Worm (Caenorhabditis elegans): Measurements from ENCODE around the gene R08A2.2.

R08A2.2 gene

ce11 chrV:14680014-14680413, 35.5 kb downstream of the R08A2.2 start, which contains the start of gene C47E8.3 (continued):
- TF ChIP-seq lir-3 (tag; optimal IDR thresholded peaks at IDR 0.05; ENCODE audit: poor library complexity), result no peak

- TF ChIP-seq efl-1 (optimal IDR thresholded peaks at IDR 0.05) (no peak), efl-1 (GFP tag; optimal IDR thresholded peaks at IDR 0.05 in 1 of 2) (no peak), dsc-1 (tag; optimal IDR thresholded peaks at IDR 0.05) (no peak)
Observed at ce11 chrV:14678298-14678697, 37.2 kb downstream of the R08A2.2 start.

- TF ChIP-seq nhr-11 (tag; optimal IDR thresholded peaks at IDR 0.05) (no peak), fkh-4 (tag; optimal IDR thresholded peaks at IDR 0.05; ENCODE audit: borderline replicate concordance) (no peak), nhr-237 (tag; optimal IDR thresholded peaks at IDR 0.05) (no peak), nhr-47 (tag; optimal IDR thresholded peaks at IDR 0.05) (no peak), ceh-63 (GFP tag; optimal IDR thresholded peaks at IDR 0.05) (no peak), nhr-12 (tag; optimal IDR thresholded peaks at IDR 0.05) (no peak), ceh-90 (tag; optimal IDR thresholded peaks at IDR 0.05) (no peak), egl-13 (tag; optimal IDR thresholded peaks at IDR 0.05) (no peak), lin-35 (GFP tag; optimal IDR thresholded peaks at IDR 0.05) (no peak), pax-3 (tag; optimal IDR thresholded peaks at IDR 0.05) (no peak), dpl-1 (GFP tag; optimal IDR thresholded peaks at IDR 0.05) (no peak), fkh-8 (tag; optimal IDR thresholded peaks at IDR 0.05) (no peak), jun-1 (tag; optimal IDR thresholded peaks at IDR 0.05) (no peak), nhr-84 (tag; optimal IDR thresholded peaks at IDR 0.05) (no peak), unc-86 (tag; optimal IDR thresholded peaks at IDR 0.05) (no peak), tbx-2 (tag; optimal IDR thresholded peaks at IDR 0.05) (no peak), unc-62 (GFP tag; optimal IDR thresholded peaks at IDR 0.05) (no peak), blmp-1 (tag; optimal IDR thresholded peaks at IDR 0.05) (no peak), elt-2 (tag; optimal IDR thresholded peaks at IDR 0.05) (no peak)
Observed at ce11 chrV:14665728-14666127, 49.8 kb downstream of the R08A2.2 start, which contains the start of gene C47E8.1. Gene C47E8.1 (plus strand): TSS chrV:14666028.
